Worm (Caenorhabditis elegans): ENCODE results near the gene C08E3.14.

DNA sequence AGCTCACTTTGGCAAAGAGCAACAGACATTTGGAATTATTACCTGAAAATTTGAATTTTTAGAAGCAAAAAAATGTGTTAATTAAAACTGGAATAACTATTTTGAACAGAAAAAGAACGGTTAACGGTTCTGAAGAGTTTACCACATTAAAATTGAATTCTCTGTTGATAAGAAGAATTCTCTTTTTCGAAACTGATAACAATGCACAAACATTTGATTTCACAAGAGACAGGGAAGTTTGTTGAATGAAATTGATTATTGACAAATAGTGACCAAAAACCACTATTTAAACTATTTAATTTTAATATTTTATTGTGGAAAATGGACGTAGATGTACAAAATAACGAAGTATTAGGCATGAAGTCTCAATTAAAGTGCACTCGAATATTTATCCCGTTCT, 18.2 kb upstream of the C08E3.14 start:
- no peak for TF ChIP-seq ztf-29 (GFP tag; IDR thresholded peaks at IDR 0.05)
- TF ChIP-seq tab-1 (GFP tag; IDR thresholded peaks at IDR 0.05): no peak
- TF ChIP-seq flt-1 (GFP tag; IDR thresholded peaks at IDR 0.05): no peak
- TF ChIP-seq T22C8.4 (GFP tag; IDR thresholded peaks at IDR 0.05): no peak
- TF ChIP-seq med-1 (GFP tag; optimal IDR thresholded peaks at IDR 0.05; ENCODE audit: insufficient read depth): no peak
- TF ChIP-seq ztf-23 (GFP tag; IDR thresholded peaks at IDR 0.05): no peak
- no peak for TF ChIP-seq klf-2 (GFP tag; conservative IDR thresholded peaks at IDR 0.05)
- no peak for TF ChIP-seq ref-1 (GFP tag; conservative IDR thresholded peaks at IDR 0.05)
